Fruit fly (Drosophila melanogaster): ENCODE results near the gene CG17193.

CG17193 gene

DNA sequence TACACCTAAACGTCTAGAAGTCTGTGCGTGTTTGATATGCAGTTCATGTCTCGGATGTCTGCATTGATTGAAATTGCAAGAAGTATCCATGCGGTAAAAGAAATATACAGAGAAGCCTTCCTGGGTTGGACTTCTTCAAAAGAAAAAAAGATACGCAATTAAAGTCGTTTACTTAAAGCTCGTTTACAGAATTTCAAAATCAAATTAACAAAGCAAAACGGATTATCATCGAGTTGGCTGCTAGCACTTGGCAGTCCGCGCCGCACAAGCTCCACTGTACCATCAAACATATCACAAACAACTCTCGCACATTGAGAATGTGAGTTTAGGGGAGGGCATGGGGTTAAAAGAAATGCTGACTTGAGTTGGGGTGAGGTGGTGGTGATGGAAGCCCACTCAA, 57.5 kb downstream of the CG17193 start (continued):
- TF ChIP-seq ken (GFP tag; IDR thresholded peaks at IDR 0.05) (peak; percentile 85), CG11093 (GFP tag; IDR thresholded peaks at IDR 0.05) (0 out of 3 replicates have a peak, but pooled peaks have one; percentile 46), CG10565 (GFP tag; optimal IDR thresholded peaks at IDR 0.05) (no peak), CG10654 (GFP tag; optimal IDR thresholded peaks at IDR 0.05) (peak; percentile 57), pita (GFP tag; optimal IDR thresholded peaks at IDR 0.05) (no peak), CG8765 (GFP tag; IDR thresholded peaks at IDR 0.05) (peak; percentile 66; the same call in 1 of the 2 replicates), CG12744 (GFP tag; optimal IDR thresholded peaks at IDR 0.05) (no peak), BEAF-32 (GFP tag; optimal IDR thresholded peaks at IDR 0.05) (no peak), CG10147 (GFP tag; optimal IDR thresholded peaks at IDR 0.05) (peak; percentile 52), stwl (tag; optimal IDR thresholded peaks at IDR 0.05) (peak; percentile 27), CG13296 (GFP tag; optimal IDR thresholded peaks at IDR 0.05) (no peak), az2 (GFP tag; optimal IDR thresholded peaks at IDR 0.05) (peak; percentile 84), CG9817 (tag; optimal IDR thresholded peaks at IDR 0.05) (peak; percentile 64), CG42726 (GFP tag; IDR thresholded peaks at IDR 0.05; ENCODE audit: partially characterized antibody) (no peak), ash1 (GFP tag; optimal IDR thresholded peaks at IDR 0.05) (no peak), CG6272 (GFP tag; IDR thresholded peaks at IDR 0.05) (peak; percentile 50; the same call in 1 of the 2 replicates), ttk (GFP tag; IDR thresholded peaks at IDR 0.05) (peak; percentile 78), Hand (GFP tag; optimal IDR thresholded peaks at IDR 0.05) (no peak), CG12236 (GFP tag; optimal IDR thresholded peaks at IDR 0.05) (peak; percentile 64), Stat92E (GFP tag; optimal IDR thresholded peaks at IDR 0.05) (no peak), CG18011 (GFP tag; optimal IDR thresholded peaks at IDR 0.05) (no peak), CG16779 (GFP tag; IDR thresholded peaks at IDR 0.05) (0 out of 2 replicates have a peak, but pooled peaks have one; percentile 43), Nf-YC (tag; optimal IDR thresholded peaks at IDR 0.05) (no peak), stc (GFP tag; IDR thresholded peaks at IDR 0.05) (peak; percentile 46), CG11456 (GFP tag; IDR thresholded peaks at IDR 0.05) (peak; percentile 72), Doc2 (GFP tag; IDR thresholded peaks at IDR 0.05) (no peak), CG18764 (GFP tag; optimal IDR thresholded peaks at IDR 0.05) (peak; percentile 56), Med (GFP tag) (peak; percentile 90), nom (GFP tag; optimal IDR thresholded peaks at IDR 0.05) (no peak), dmrt99B (tag; optimal IDR thresholded peaks at IDR 0.05) (peak; percentile 84), twi (tag; optimal IDR thresholded peaks at IDR 0.05) (peak; percentile 14), Sox100B (GFP tag; optimal IDR thresholded peaks at IDR 0.05) (peak; percentile 60), zf30C (GFP tag; optimal IDR thresholded peaks at IDR 0.05) (no peak), tna (GFP tag; IDR thresholded peaks at IDR 0.05; ENCODE audit: partially characterized antibody) (no peak), chinmo (GFP tag; IDR thresholded peaks at IDR 0.05; ENCODE audit: partially characterized antibody) (no peak), HLHmδ (GFP tag; optimal IDR thresholded peaks at IDR 0.05) (no peak), B-H2 (GFP tag; optimal IDR thresholded peaks at IDR 0.05) (no peak), crc (GFP tag; optimal IDR thresholded peaks at IDR 0.05) (no peak), trh (GFP tag; optimal IDR thresholded peaks at IDR 0.05) (no peak), Elba2 (GFP tag; optimal IDR thresholded peaks at IDR 0.05) (no peak), hb (GFP tag; IDR thresholded peaks at IDR 0.05; ENCODE audit: partially characterized antibody) (no peak), CG17186 (GFP tag; optimal IDR thresholded peaks at IDR 0.05) (peak; percentile 57), Hmr (GFP tag; optimal IDR thresholded peaks at IDR 0.05) (peak; percentile 19), CG11085 (GFP tag; IDR thresholded peaks at IDR 0.05) (no peak; the same call in 1 of the 2 replicates), Nf-YB (GFP tag; optimal IDR thresholded peaks at IDR 0.05) (peak; percentile 39), usp (GFP tag; optimal IDR thresholded peaks at IDR 0.05) (no peak), CG1603 (tag; optimal IDR thresholded peaks at IDR 0.05) (peak; percentile 85), phol (tag; optimal IDR thresholded peaks at IDR 0.05) (peak; percentile 80), Gsc (GFP tag; IDR thresholded peaks at IDR 0.05) (no peak), Ssrp (tag; optimal IDR thresholded peaks at IDR 0.05) (peak; percentile 80)

Measured in whole organism, embryonic.